Worm (Caenorhabditis elegans): ENCODE results near the gene R07C12.1.

ce11 chrIV:4176088-4176487 is 23.8 kb downstream of the R07C12.1 start, which contains the start of gene dnj-15:
- no peak for TF ChIP-seq snpc-4 (tag; optimal IDR thresholded peaks at IDR 0.05)
- TF ChIP-seq ztf-11 (tag; optimal IDR thresholded peaks at IDR 0.05): no peak
- TF ChIP-seq fkh-10 (GFP tag; optimal IDR thresholded peaks at IDR 0.05): no peak
- TF ChIP-seq jun-1 (tag; optimal IDR thresholded peaks at IDR 0.05): no peak
- TF ChIP-seq fos-1 (tag; optimal IDR thresholded peaks at IDR 0.05): no peak
- no peak for TF ChIP-seq nhr-77 (tag; optimal IDR thresholded peaks at IDR 0.05)
- TF ChIP-seq lim-7 (GFP tag; IDR thresholded peaks at IDR 0.05): no peak
- no peak for TF ChIP-seq ces-1 (GFP tag; optimal IDR thresholded peaks at IDR 0.05)
- no peak for TF ChIP-seq lin-39 (tag; optimal IDR thresholded peaks at IDR 0.05)
- TF ChIP-seq unc-130 (GFP tag; optimal IDR thresholded peaks at IDR 0.05): no peak
- TF ChIP-seq ama-1 (optimal IDR thresholded peaks at IDR 0.05): no peak

Data from whole organism, L4 larva.